Fruit fly (Drosophila melanogaster) whole organism, embryonic: ENCODE results near the gene Gem2.

Experiments
- Antp ChIP-seq: fragments of 200-800 bp; sonication (Bioruptor generic); optimal IDR thresholded peaks from 3 replicates; lab custom pipeline; 2016; ENCODE audit warnings: missing biosample characterization, missing genetic modification characterization
- Asciz ChIP-seq: fragments of 200-800 bp; sonication (Bioruptor generic); optimal IDR thresholded peaks from 2 replicates; lab custom pipeline; 2017; ENCODE audit warnings: missing biosample characterization, mild to moderate bottlenecking, missing genetic modification characterization, missing genetic modification reagents
- Atf3 ChIP-seq: fragments of 200-800 bp; sonication (Bioruptor generic); optimal IDR thresholded peaks from 3 replicates; lab custom pipeline; 2016; ENCODE audit warnings: missing biosample characterization, missing genetic modification characterization
- Atf6 ChIP-seq: fragments of 200-800 bp; sonication (Bioruptor generic); IDR thresholded peaks from 2 replicates; pipeline ENCODE4 v1.3.6; 2022; ENCODE audit warnings: missing biosample characterization, missing genetic modification characterization
- Bdp1 ChIP-seq: fragments of 200-800 bp; sonication (Bioruptor generic); optimal IDR thresholded peaks from 3 replicates; lab custom pipeline; 2016; ENCODE audit warnings: missing biosample characterization, missing genetic modification characterization
- CG11560 ChIP-seq: fragments of 200-800 bp; sonication (Bioruptor generic); IDR thresholded peaks from 3 replicates; pipeline ENCODE4 v1.3.6; 2022; ENCODE audit warnings: missing biosample characterization, missing genetic modification characterization
- CG15011 ChIP-seq: fragments of 200-800 bp; sonication (Bioruptor generic); optimal IDR thresholded peaks from 3 replicates; lab custom pipeline; 2018; ENCODE audit warnings: missing biosample characterization, mild to moderate bottlenecking, missing genetic modification characterization
- CG17328 ChIP-seq: fragments of 200-800 bp; sonication (Bioruptor generic); IDR thresholded peaks from 2 replicates; pipeline ENCODE4 v1.3.6; 2022; ENCODE audit warnings: missing biosample characterization, missing genetic modification characterization
- CG18476 ChIP-seq: fragments of 200-800 bp; sonication (Bioruptor generic); optimal IDR thresholded peaks from 2 replicates; lab custom pipeline; 2016; ENCODE audit warnings: missing biosample characterization, mild to moderate bottlenecking, missing genetic modification characterization
- CG33213 ChIP-seq: fragments of 200-800 bp; sonication (Bioruptor generic); optimal IDR thresholded peaks from 3 replicates; lab custom pipeline; 2016; ENCODE audit warnings: missing biosample characterization, missing genetic modification characterization
- CG3847 ChIP-seq: fragments of 200-800 bp; sonication (Bioruptor generic); IDR thresholded peaks from 2 replicates; pipeline ENCODE4 v1.3.6; 2022; ENCODE audit warnings: missing biosample characterization, missing genetic modification characterization
- CG3995 ChIP-seq: fragments of 200-800 bp; sonication (Bioruptor generic); optimal IDR thresholded peaks from 3 replicates; lab custom pipeline; 2016; ENCODE audit warnings: missing biosample characterization, missing genetic modification characterization
- CG4360 ChIP-seq: fragments of 200-800 bp; sonication (Bioruptor generic); IDR thresholded peaks from 2 replicates; pipeline ENCODE4 v1.3.6; 2022; ENCODE audit warnings: missing biosample characterization, missing genetic modification characterization
- CG4854 ChIP-seq: fragments of 200-800 bp; sonication (Bioruptor generic); optimal IDR thresholded peaks from 2 replicates; lab custom pipeline; 2016; ENCODE audit warnings: missing biosample characterization, missing genetic modification characterization, inconsistent platforms
- CG7786 ChIP-seq: fragments of 200-800 bp; sonication (Bioruptor generic); optimal IDR thresholded peaks from 2 replicates; lab custom pipeline; 2016; ENCODE audit warnings: missing biosample characterization, missing genetic modification characterization
- CG8944 ChIP-seq: fragments of 200-800 bp; sonication (Bioruptor generic); optimal IDR thresholded peaks from 3 replicates; lab custom pipeline; 2016; ENCODE audit warnings: missing biosample characterization, missing genetic modification characterization
- CG9215 ChIP-seq: fragments of 200-800 bp; sonication (Bioruptor generic); IDR thresholded peaks from 2 replicates; pipeline ENCODE4 v1.3.6; 2022; ENCODE audit warnings: missing biosample characterization, missing genetic modification characterization
- D19A ChIP-seq: fragments of 200-800 bp; optimal IDR thresholded peaks from 3 replicates; lab custom pipeline; 2019; ENCODE audit warnings: missing biosample characterization, mild to moderate bottlenecking, missing genetic modification characterization, moderate library complexity
- Dip2 ChIP-seq: fragments of 200-800 bp; sonication (Bioruptor generic); IDR thresholded peaks from 2 replicates; pipeline ENCODE4 v1.3.6; 2022; ENCODE audit warnings: missing biosample characterization, missing genetic modification characterization
- Eip74EF ChIP-seq, 2 experiments: fragments of 200-800 bp in 1 of 2; fragments of >200 bp in 1 of 2; sonication (Bioruptor generic) in 1 of 2; optimal IDR thresholded peaks; 2 replicates each; lab custom pipeline; 2017 to 2019; ENCODE audit warnings: missing biosample characterization in 2 of 2, missing genetic modification characterization in 2 of 2, mild to moderate bottlenecking in 1 of 2, moderate library complexity in 1 of 2
- GATAe ChIP-seq: fragments of 200-800 bp; sonication (Bioruptor generic); conservative IDR thresholded peaks from 2 replicates; pipeline ENCODE4 v1.3.6; 2022; ENCODE audit warnings: missing biosample characterization, missing genetic modification characterization
- Hr51 ChIP-seq, 2 experiments: fragments of 200-800 bp; sonication (Bioruptor generic); optimal IDR thresholded peaks; 2 replicates in 1 of 2; 3 replicates in 1 of 2; lab custom pipeline; 2016 to 2018; ENCODE audit warnings: missing biosample characterization in 2 of 2, missing genetic modification characterization in 2 of 2, mild to moderate bottlenecking in 1 of 2, moderate library complexity in 1 of 2
- NC2α ChIP-seq: fragments of 200-800 bp; sonication (Bioruptor generic); optimal IDR thresholded peaks from 2 replicates; lab custom pipeline; 2016; ENCODE audit warnings: missing biosample characterization, missing genetic modification characterization
- Rx ChIP-seq: fragments of 200-800 bp; sonication (Bioruptor generic); IDR thresholded peaks from 2 replicates; pipeline ENCODE4 v1.3.6; 2022; ENCODE audit warnings: missing biosample characterization, missing genetic modification characterization
- Sox102F ChIP-seq: fragments of 200-800 bp; sonication (Bioruptor generic); optimal IDR thresholded peaks from 2 replicates; lab custom pipeline; 2018; ENCODE audit warnings: missing biosample characterization, mild to moderate bottlenecking, missing genetic modification characterization, moderate library complexity
- Sry-δ ChIP-seq: fragments of 200-800 bp; sonication (Bioruptor generic); optimal IDR thresholded peaks from 2 replicates; lab custom pipeline; 2016; ENCODE audit warnings: missing biosample characterization, missing genetic modification characterization
- btn ChIP-seq: fragments of 200-800 bp; sonication (Bioruptor generic); optimal IDR thresholded peaks from 2 replicates; lab custom pipeline; 2016; ENCODE audit warnings: missing biosample characterization, missing genetic modification characterization
- chinmo ChIP-seq: fragments of 200-800 bp; sonication (Bioruptor generic); IDR thresholded peaks from 4 replicates; pipeline ENCODE4 v1.3.6; 2022; ENCODE audit warnings: missing biosample characterization, missing genetic modification characterization; ENCODE audit not compliant: partially characterized antibody
- croc ChIP-seq: fragments of 200-800 bp; sonication (Bioruptor generic); conservative IDR thresholded peaks from 3 replicates; pipeline ENCODE4 v1.3.6; 2022; ENCODE audit warnings: missing biosample characterization, missing genetic modification characterization
- crol ChIP-seq: fragments of 200-800 bp; sonication (Bioruptor generic); IDR thresholded peaks from 2 replicates; pipeline ENCODE4 v1.3.6; 2022; ENCODE audit warnings: missing biosample characterization, missing genetic modification characterization
- da ChIP-seq: fragments of 200-800 bp; sonication (Bioruptor generic); optimal IDR thresholded peaks from 2 replicates; lab custom pipeline; 2016; ENCODE audit warnings: missing biosample characterization, missing genetic modification characterization
- dmrt99B ChIP-seq: fragments of 200-800 bp; sonication (Bioruptor generic); optimal IDR thresholded peaks from 2 replicates; lab custom pipeline; 2018; ENCODE audit warnings: missing biosample characterization, mild to moderate bottlenecking, missing genetic modification characterization, moderate library complexity
- esg ChIP-seq: fragments of 200-800 bp; sonication (Bioruptor generic); conservative IDR thresholded peaks from 2 replicates; pipeline ENCODE4 v1.3.6; 2022; ENCODE audit warnings: missing biosample characterization, missing genetic modification characterization
- gfzf ChIP-seq: fragments of 200-800 bp; sonication (Bioruptor generic); optimal IDR thresholded peaks from 2 replicates; lab custom pipeline; 2016; ENCODE audit warnings: missing biosample characterization, mild to moderate bottlenecking, missing genetic modification characterization, moderate library complexity
- gsb-n ChIP-seq: fragments of 200-800 bp; sonication (Bioruptor generic); optimal IDR thresholded peaks from 3 replicates; lab custom pipeline; 2018; ENCODE audit warnings: missing biosample characterization, mild to moderate bottlenecking, missing genetic modification characterization
- hkb ChIP-seq, 2 experiments: fragments of 200-800 bp in 1 of 2; fragments of >200 bp in 1 of 2; sonication (Bioruptor generic) in 1 of 2; IDR thresholded peaks in 1 of 2; optimal IDR thresholded peaks in 1 of 2; 2 replicates each; pipeline versions ENCODE4 v1.3.6 to Lab custom; 2017 to 2022; ENCODE audit warnings: missing biosample characterization in 1 of 2, missing genetic modification characterization in 1 of 2
- jing ChIP-seq: fragments of 200-800 bp; sonication (Bioruptor generic); optimal IDR thresholded peaks from 2 replicates; lab custom pipeline; 2018; ENCODE audit warnings: missing biosample characterization, mild to moderate bottlenecking, missing genetic modification characterization
- lbe ChIP-seq: fragments of 200-800 bp; sonication (Bioruptor generic); optimal IDR thresholded peaks from 2 replicates; lab custom pipeline; 2016; ENCODE audit warnings: missing biosample characterization, mild to moderate bottlenecking, missing genetic modification characterization
- lola ChIP-seq, 3 experiments: fragments of >200 bp in 2 of 3; fragments of 200-800 bp in 1 of 3; sonication (Bioruptor generic) in 1 of 3; optimal IDR thresholded peaks; 2 replicates each; lab custom pipeline; 2017 to 2019; ENCODE audit warnings: missing biosample characterization in 3 of 3, missing genetic modification characterization in 3 of 3, mild to moderate bottlenecking in 1 of 3, moderate library complexity in 1 of 3
- phol ChIP-seq: fragments of 200-800 bp; sonication (Bioruptor generic); optimal IDR thresholded peaks from 3 replicates; lab custom pipeline; 2018; ENCODE audit warnings: missing biosample characterization, mild to moderate bottlenecking, missing genetic modification characterization, moderate library complexity
- pnt ChIP-seq: fragments of 200-800 bp; sonication (Bioruptor generic); optimal IDR thresholded peaks from 3 replicates; lab custom pipeline; 2016; ENCODE audit warnings: missing biosample characterization, missing genetic modification characterization
- prd ChIP-seq, 3 experiments: fragments of >200 bp in 2 of 3; fragments of 200-800 bp in 1 of 3; sonication (Bioruptor generic) in 1 of 3; optimal IDR thresholded peaks in 2 of 3; IDR thresholded peaks in 1 of 3; 2 replicates in 2 of 3; 3 replicates in 1 of 3; pipeline versions ENCODE4 v1.3.6 to Lab custom; 2017 to 2022; ENCODE audit warnings: missing biosample characterization in 1 of 3, missing genetic modification characterization in 1 of 3
- psq ChIP-seq: fragments of 200-800 bp; sonication (Bioruptor generic); optimal IDR thresholded peaks from 2 replicates; lab custom pipeline; 2017; ENCODE audit warnings: missing biosample characterization, missing genetic modification characterization
- pum ChIP-seq: fragments of 200-800 bp; sonication (Bioruptor generic); optimal IDR thresholded peaks from 2 replicates; lab custom pipeline; 2016; ENCODE audit warnings: missing biosample characterization, missing genetic modification characterization
- sens ChIP-seq: fragments of 200-800 bp; sonication (Bioruptor generic); peaks from one replicate; lab custom pipeline; 2016; ENCODE audit warnings: missing biosample characterization, missing genetic modification characterization
- twi ChIP-seq: fragments of 200-800 bp; optimal IDR thresholded peaks from 2 replicates; lab custom pipeline; 2019; ENCODE audit warnings: missing biosample characterization, mild to moderate bottlenecking, missing genetic modification characterization, moderate library complexity
- unc-4 ChIP-seq: fragments of 200-800 bp; sonication (Bioruptor generic); IDR thresholded peaks from 2 replicates; pipeline ENCODE4 v1.3.6; 2022; ENCODE audit warnings: missing biosample characterization, missing genetic modification characterization; ENCODE audit not compliant: partially characterized antibody
- zf30C ChIP-seq: fragments of 200-800 bp; sonication (Bioruptor generic); optimal IDR thresholded peaks from 3 replicates; lab custom pipeline; 2018; ENCODE audit warnings: missing biosample characterization, mild to moderate bottlenecking, missing genetic modification characterization

Gem2 gene

dm6 chr3L:19079798-19080691, 20.1 kb downstream of the Gem2 start (continued):
- TF ChIP-seq Hr51 (GFP tag; optimal IDR thresholded peaks at IDR 0.05; lab: Kevin White, UChicago): peak in 1 of 2 experiments; percentile 60
- 0 out of 2 replicates have a peak, but pooled peaks have one; percentile 9 for TF ChIP-seq esg
- no peak for TF ChIP-seq Antp
- TF ChIP-seq CG3995 (GFP tag; lab: Kevin White, UChicago): no peak
- TF ChIP-seq Atf3 (GFP tag; lab: Kevin White, UChicago): no peak
- TF ChIP-seq dmrt99B (tag; lab: Kevin White, UChicago): peak; percentile 59
- TF ChIP-seq CG33213 (GFP tag; lab: Kevin White, UChicago): no peak
- no peak for TF ChIP-seq hkb (optimal IDR thresholded peaks at IDR 0.05; lab: Kevin White, UChicago)
- TF ChIP-seq hkb (GFP tag; IDR thresholded peaks at IDR 0.05; lab: Robert Waterston, UW): 0 out of 2 replicates have a peak, but pooled peaks have one; percentile 16
- no peak for TF ChIP-seq gfzf
- TF ChIP-seq CG3847 (GFP tag; lab: Robert Waterston, UW): no peak
- peak; percentile 1 for TF ChIP-seq gsb-n (tag; lab: Kevin White, UChicago)
- no peak for TF ChIP-seq da
- TF ChIP-seq lola (GFP tag; optimal IDR thresholded peaks at IDR 0.05; lab: Kevin White, UChicago): no peak
- TF ChIP-seq CG11560: no peak
- no peak for TF ChIP-seq CG4360 (GFP tag; lab: Robert Waterston, UW)
- TF ChIP-seq pnt (GFP tag; lab: Kevin White, UChicago): no peak
- no peak for TF ChIP-seq GATAe (GFP tag; lab: Robert Waterston, UW)
- TF ChIP-seq Dip2 (GFP tag; lab: Robert Waterston, UW): no peak
- TF ChIP-seq D19A (tag; lab: Kevin White, UChicago): peak; percentile 39
- TF ChIP-seq sens: peak; percentile 90
- TF ChIP-seq Rx (GFP tag; lab: Robert Waterston, UW): no peak
- TF ChIP-seq Sox102F (GFP tag; lab: Kevin White, UChicago): peak; percentile 36
- no peak for TF ChIP-seq zf30C
- TF ChIP-seq CG4854 (GFP tag; lab: Kevin White, UChicago): no peak
- no peak for TF ChIP-seq CG15011 (GFP tag; lab: Kevin White, UChicago)
- TF ChIP-seq psq: no peak
- TF ChIP-seq CG8944 (GFP tag; lab: Kevin White, UChicago): peak; percentile 4
- TF ChIP-seq CG17328 (GFP tag; lab: Robert Waterston, UW): no peak
- no peak for TF ChIP-seq prd (optimal IDR thresholded peaks at IDR 0.05; lab: Kevin White, UChicago)
- TF ChIP-seq prd (GFP tag; IDR thresholded peaks at IDR 0.05; lab: Robert Waterston, UW): peak; percentile 18; the same call in 1 of the 3 replicates
- TF ChIP-seq crol (GFP tag; lab: Robert Waterston, UW): peak; percentile 95
- TF ChIP-seq NC2α (GFP tag; lab: Kevin White, UChicago): no peak
- TF ChIP-seq phol (tag; lab: Kevin White, UChicago): peak; percentile 56
- no peak for TF ChIP-seq unc-4
- TF ChIP-seq lbe (GFP tag; lab: Kevin White, UChicago): no peak
- TF ChIP-seq croc: no peak
- no peak for TF ChIP-seq jing
- no peak for TF ChIP-seq CG7786 (GFP tag; lab: Kevin White, UChicago)
- no peak for TF ChIP-seq CG9215
- TF ChIP-seq Sry-δ (GFP tag; lab: Kevin White, UChicago): no peak
- no peak for TF ChIP-seq Atf6
- TF ChIP-seq chinmo: no peak
- TF ChIP-seq Bdp1 (GFP tag; lab: Kevin White, UChicago): no peak
- no peak for TF ChIP-seq btn (GFP tag; lab: Kevin White, UChicago)
- no peak for TF ChIP-seq Asciz
- no peak for TF ChIP-seq pum (GFP tag; lab: Kevin White, UChicago)
- peak in 1 of 2 experiments; percentile 11 for TF ChIP-seq Eip74EF (GFP tag; optimal IDR thresholded peaks at IDR 0.05; lab: Kevin White, UChicago)
- no peak for TF ChIP-seq twi (tag; lab: Kevin White, UChicago)
- TF ChIP-seq CG18476: no peak
